Worm (Caenorhabditis elegans) whole organism, L3 larva: ENCODE data around the gene F49C5.7.
A peak's percentile ranks its signal among the peaks of the same experiment; 100 is the strongest.

Experiments used
- R02D3.7 ChIP-seq: fragments of 150-350 bp; optimal IDR thresholded peaks from 2 replicates; lab custom pipeline; 2014; ENCODE audit warnings: missing biosample characterization, missing genetic modification characterization
- aly-2 ChIP-seq: fragments of 150-350 bp; optimal IDR thresholded peaks from 2 replicates; lab custom pipeline; 2014; ENCODE audit warnings: missing biosample characterization, missing genetic modification characterization
- ama-1 ChIP-seq: fragments of 150-350 bp; optimal IDR thresholded peaks from 2 replicates; lab custom pipeline; 2018
- ceh-28 ChIP-seq: fragments of 150-350 bp; optimal IDR thresholded peaks from 2 replicates; lab custom pipeline; 2014; ENCODE audit warnings: missing biosample characterization, missing genetic modification reagents, missing genetic modification characterization
- ceh-82 ChIP-seq: fragments of 150-350 bp; optimal IDR thresholded peaks from 2 replicates; lab custom pipeline; 2014; ENCODE audit warnings: missing biosample characterization, missing genetic modification characterization
- ceh-9 ChIP-seq: sonication (generic microtip); optimal IDR thresholded peaks from 2 replicates; lab custom pipeline; 2018; ENCODE audit warnings: missing biosample characterization, missing genetic modification characterization
- daf-12 ChIP-seq: fragments of 150-350 bp; optimal IDR thresholded peaks from 2 replicates; lab custom pipeline; 2014; ENCODE audit warnings: missing biosample characterization, missing genetic modification reagents, missing genetic modification characterization
- egl-27 ChIP-seq: sonication (generic microtip); optimal IDR thresholded peaks from 4 replicates; lab custom pipeline; 2017; ENCODE audit warnings: missing biosample characterization, missing genetic modification reagents, missing genetic modification characterization
- egl-5 ChIP-seq: fragments of 150-350 bp; optimal IDR thresholded peaks from 2 replicates; lab custom pipeline; 2017; ENCODE audit warnings: missing biosample characterization, missing genetic modification reagents, missing genetic modification characterization, inconsistent platforms
- elt-2 ChIP-seq: sonication (generic microtip); optimal IDR thresholded peaks from 2 replicates; lab custom pipeline; 2016; ENCODE audit warnings: missing genetic modification reagents, mild to moderate bottlenecking, missing genetic modification characterization, missing compliant biosample characterization
- eor-1 ChIP-seq, 2 experiments: fragments of 150-350 bp; optimal IDR thresholded peaks; 2 replicates each; lab custom pipeline; 2014 to 2018; ENCODE audit warnings: missing biosample characterization in 2 of 2, missing genetic modification characterization in 2 of 2
- fkh-2 ChIP-seq: fragments of 150-350 bp; optimal IDR thresholded peaks from 2 replicates; lab custom pipeline; 2014; ENCODE audit warnings: missing biosample characterization, missing genetic modification reagents, missing genetic modification characterization
- fos-1 ChIP-seq: fragments of 150-350 bp; optimal IDR thresholded peaks from 2 replicates; lab custom pipeline; 2014; ENCODE audit warnings: missing biosample characterization, missing genetic modification characterization
- lin-15B ChIP-seq: fragments of 150-350 bp; optimal IDR thresholded peaks from 2 replicates; lab custom pipeline; 2014; ENCODE audit warnings: missing biosample characterization, missing genetic modification characterization
- lin-39 ChIP-seq: fragments of 150-350 bp; optimal IDR thresholded peaks from 2 replicates; lab custom pipeline; 2018; ENCODE audit warnings: missing biosample characterization, missing genetic modification reagents, missing genetic modification characterization
- mdl-1 ChIP-seq: fragments of 150-350 bp; optimal IDR thresholded peaks from 2 replicates; lab custom pipeline; 2014; ENCODE audit warnings: missing biosample characterization, missing genetic modification characterization
- nfya-1 ChIP-seq: sonication (generic microtip); optimal IDR thresholded peaks from 2 replicates; lab custom pipeline; 2017; ENCODE audit warnings: missing genetic modification characterization, mild to moderate bottlenecking, missing compliant biosample characterization, antibody characterized with exemption, moderate library complexity; ENCODE audit not compliant: insufficient read depth
- nhr-23 ChIP-seq: fragments of 150-350 bp; optimal IDR thresholded peaks from 2 replicates; lab custom pipeline; 2014; ENCODE audit warnings: missing biosample characterization, missing genetic modification reagents, missing genetic modification characterization
- nhr-25 ChIP-seq: sonication (generic microtip); optimal IDR thresholded peaks from 2 replicates; lab custom pipeline; 2017; ENCODE audit warnings: missing biosample characterization, missing genetic modification characterization
- nhr-43 ChIP-seq: sonication (generic microtip); optimal IDR thresholded peaks from 2 replicates; lab custom pipeline; 2016; ENCODE audit warnings: mild to moderate bottlenecking, missing genetic modification characterization, missing compliant biosample characterization; ENCODE audit not compliant: poor library complexity, severe bottlenecking
- nhr-67 ChIP-seq: fragments of 150-350 bp; optimal IDR thresholded peaks from 2 replicates; lab custom pipeline; 2014; ENCODE audit warnings: missing biosample characterization, missing genetic modification characterization
- nhr-76 ChIP-seq: fragments of 150-350 bp; sonication (generic microtip); optimal IDR thresholded peaks from 5 replicates; lab custom pipeline; 2014; ENCODE audit warnings: missing biosample characterization, missing genetic modification characterization
- pha-4 ChIP-seq: fragments of 150-350 bp; optimal IDR thresholded peaks from 2 replicates; lab custom pipeline; 2014; ENCODE audit warnings: missing biosample characterization, missing genetic modification reagents, missing genetic modification characterization
- pqm-1 ChIP-seq: fragments of 150-350 bp; optimal IDR thresholded peaks from 2 replicates; lab custom pipeline; 2017; ENCODE audit warnings: missing biosample characterization, missing genetic modification characterization, inconsistent platforms
- skn-1 ChIP-seq: fragments of 150-350 bp; optimal IDR thresholded peaks from 2 replicates; lab custom pipeline; 2014; ENCODE audit warnings: missing biosample characterization, missing genetic modification characterization
- snpc-4 ChIP-seq: fragments of 150-350 bp; optimal IDR thresholded peaks from 2 replicates; lab custom pipeline; 2014; ENCODE audit warnings: missing biosample characterization, missing genetic modification characterization
- unc-62 ChIP-seq: fragments of 150-350 bp; sonication (generic microtip); optimal IDR thresholded peaks from 4 replicates; lab custom pipeline; 2014; ENCODE audit warnings: missing biosample characterization, missing genetic modification reagents, missing genetic modification characterization
- zag-1 ChIP-seq: fragments of 150-350 bp; optimal IDR thresholded peaks from 2 replicates; lab custom pipeline; 2014; ENCODE audit warnings: missing biosample characterization, missing genetic modification characterization
- ztf-11 ChIP-seq: fragments of 150-350 bp; optimal IDR thresholded peaks from 2 replicates; lab custom pipeline; 2014; ENCODE audit warnings: missing biosample characterization, missing genetic modification characterization

F49C5.7 gene

ce11 chrII:12570523-12570922 lies 4.6 kb downstream of the F49C5.7 start, which contains the start of gene Y38E10A.1:
Gene Y38E10A.1, minus strand, starts transcription at chrII:12570623.
- TF ChIP-seq lin-39 (tag; lab: Kevin White, UChicago) (no peak), fos-1 (tag; lab: Kevin White, UChicago) (no peak), ztf-11 (tag; lab: Kevin White, UChicago) (no peak), nhr-76 (tag; lab: Kevin White, UChicago) (no peak), daf-12 (tag; lab: Kevin White, UChicago) (no peak), snpc-4 (no peak), pha-4 (no peak), mdl-1 (no peak), ama-1 (no peak), nhr-43 (no peak), pqm-1 (tag; lab: Kevin White, UChicago) (no peak), nhr-23 (tag; lab: Kevin White, UChicago) (no peak)

ce11 chrII:12572760-12573159 lies 6.8 kb downstream of the F49C5.7 start, which contains the start of gene Y38E10A.35:
Gene Y38E10A.35, minus strand, starts transcription at chrII:12572860.
- TF ChIP-seq aly-2 (tag; lab: Kevin White, UChicago) (no peak), fkh-2 (no peak), egl-5 (tag; lab: Kevin White, UChicago) (no peak), ceh-82 (tag; lab: Kevin White, UChicago) (no peak), R02D3.7 (tag; lab: Kevin White, UChicago) (no peak), mdl-1 (no peak), daf-12 (tag; lab: Kevin White, UChicago) (no peak)

- TF ChIP-seq egl-27, result no peak
- no peak for TF ChIP-seq daf-12 (tag; lab: Kevin White, UChicago)
- no peak for TF ChIP-seq zag-1 (tag; lab: Kevin White, UChicago)
- TF ChIP-seq nfya-1 (tag; lab: Kevin White, UChicago), result no peak
- TF ChIP-seq fkh-2, result no peak
- no peak for TF ChIP-seq skn-1 (tag; lab: Kevin White, UChicago)
- no peak for TF ChIP-seq egl-5 (tag; lab: Kevin White, UChicago)
- no peak for TF ChIP-seq lin-15B (tag; lab: Kevin White, UChicago)
- TF ChIP-seq nhr-67 (tag; lab: Kevin White, UChicago), result no peak
- TF ChIP-seq pha-4, result no peak
- TF ChIP-seq aly-2 (tag; lab: Kevin White, UChicago), result no peak
- no peak for TF ChIP-seq nhr-76 (tag; lab: Kevin White, UChicago)
- TF ChIP-seq lin-39 (tag; lab: Kevin White, UChicago), result no peak
- no peak for TF ChIP-seq unc-62 (GFP tag; lab: Kevin White, UChicago)
- TF ChIP-seq nhr-25 (tag; lab: Kevin White, UChicago), result no peak
- no peak for TF ChIP-seq eor-1 (tag; optimal IDR thresholded peaks at IDR 0.05; lab: Kevin White, UChicago)
- TF ChIP-seq, all 47 proteins: peak for 0
Observed at ce11 chrII:12573541-12573940, 7.6 kb downstream of the F49C5.7 start, which contains the start of gene Y38E10A.2. Gene Y38E10A.2, minus strand, starts transcription at chrII:12573641.

- TF ChIP-seq nhr-43, result no peak
Observed at ce11 chrII:12574668-12575067, 8.7 kb downstream of the F49C5.7 start, which contains the start of gene Y38E10A.3. Gene Y38E10A.3, minus strand, starts transcription at chrII:12574768.

ce11 chrII:12577754-12578153 lies 11.8 kb downstream of the F49C5.7 start, which contains the start of gene clec-8:
Gene clec-8, minus strand, starts transcription at chrII:12578061.
- TF ChIP-seq elt-2 (tag; lab: Kevin White, UChicago), result peak; percentile 74
- TF ChIP-seq pqm-1 (tag; lab: Kevin White, UChicago), result peak; percentile 74
- peak; percentile 27 for TF ChIP-seq ceh-28 (tag; lab: Kevin White, UChicago)
- no peak for TF ChIP-seq ceh-9 (tag; lab: Kevin White, UChicago)

ce11 chrII:12580952-12581351 lies 15.0 kb downstream of the F49C5.7 start, which contains the start of gene clec-4:
Gene clec-4, minus strand, starts transcription at chrII:12581113.
- no peak for TF ChIP-seq zag-1 (tag; lab: Kevin White, UChicago)
- TF ChIP-seq pqm-1 (tag; lab: Kevin White, UChicago), result peak; percentile 63
- TF ChIP-seq nhr-67 (tag; lab: Kevin White, UChicago), result no peak
- TF ChIP-seq pha-4, result no peak
- peak; percentile 31 for TF ChIP-seq elt-2 (tag; lab: Kevin White, UChicago)
